Worm (Caenorhabditis elegans) whole organism, L2 larva: Measurements from ENCODE around the gene srbc-12.

ENCODE experiments used
- F13H6.1 ChIP-seq: sonication (generic microtip); optimal IDR thresholded peaks from 2 replicates; lab custom pipeline; 2016; ENCODE audit warnings: missing genetic modification characterization, missing compliant biosample characterization
- ceh-82 ChIP-seq: fragments of 150-350 bp; optimal IDR thresholded peaks from 2 replicates; lab custom pipeline; 2014; ENCODE audit warnings: missing biosample characterization, missing genetic modification characterization
- crh-2 ChIP-seq: sonication (generic microtip); optimal IDR thresholded peaks from 2 replicates; lab custom pipeline; 2017; ENCODE audit warnings: missing biosample characterization, missing genetic modification characterization
- fos-1 ChIP-seq: fragments of 150-350 bp; optimal IDR thresholded peaks from 2 replicates; lab custom pipeline; 2014; ENCODE audit warnings: missing biosample characterization, missing genetic modification characterization
- nhr-12 ChIP-seq: fragments of 150-350 bp; optimal IDR thresholded peaks from 2 replicates; lab custom pipeline; 2014; ENCODE audit warnings: missing biosample characterization, missing genetic modification characterization
- skn-1 ChIP-seq: sonication (generic microtip); optimal IDR thresholded peaks from 2 replicates; lab custom pipeline; 2017; ENCODE audit warnings: missing biosample characterization, missing genetic modification characterization
- unc-55 ChIP-seq: fragments of 150-350 bp; sonication (generic microtip); optimal IDR thresholded peaks from 3 replicates; lab custom pipeline; 2014; ENCODE audit warnings: missing biosample characterization, missing genetic modification reagents, missing genetic modification characterization
- ztf-1 ChIP-seq: fragments of 200-800 bp; sonication (Bioruptor generic); conservative IDR thresholded peaks from 2 replicates; pipeline ENCODE4 v1.3.6; 2022; ENCODE audit warnings: missing genetic modification characterization, missing compliant biosample characterization
- ztf-4 ChIP-seq: fragments of 150-350 bp; optimal IDR thresholded peaks from 2 replicates; lab custom pipeline; 2014; ENCODE audit warnings: missing biosample characterization, missing genetic modification characterization

DNA sequence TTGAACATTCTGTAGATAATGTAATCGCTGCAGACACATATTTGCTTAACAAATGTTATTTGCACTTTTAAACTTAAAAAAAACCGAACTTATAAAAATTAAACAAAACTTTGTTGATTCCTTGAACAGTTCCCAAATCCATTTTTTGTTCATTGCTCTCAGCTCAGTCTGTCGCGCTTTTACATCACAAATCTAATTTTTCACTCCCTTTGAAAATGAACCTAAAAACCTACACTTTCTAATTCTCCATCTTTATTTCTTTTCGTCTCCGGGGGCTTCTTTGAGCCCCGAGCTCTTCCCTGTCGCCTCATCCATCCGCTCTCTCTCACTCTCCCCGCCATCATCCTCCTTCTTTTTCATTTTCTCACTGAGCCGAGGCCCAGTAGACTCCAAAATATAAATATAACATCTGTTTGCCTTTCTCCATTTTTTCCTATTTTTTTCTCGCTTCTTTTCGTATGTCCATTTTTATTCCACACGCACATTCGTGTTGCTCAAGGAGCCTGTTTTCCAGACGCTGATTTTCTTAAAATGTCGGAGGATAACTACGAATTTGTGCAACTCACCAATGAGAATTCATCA is 39.2 kb upstream of the srbc-12 start, which contains the start of gene R13D11.4:
- TF ChIP-seq ztf-1 (GFP tag; lab: Robert Waterston, UW), result no peak
- TF ChIP-seq crh-2, result no peak
- TF ChIP-seq F13H6.1 (tag; lab: Kevin White, UChicago), result peak; percentile 11
- TF ChIP-seq unc-55 (GFP tag; lab: Kevin White, UChicago), result peak; percentile 23
- no peak for TF ChIP-seq nhr-12
- no peak for TF ChIP-seq skn-1 (tag; lab: Kevin White, UChicago)
- TF ChIP-seq ceh-82 (tag; lab: Kevin White, UChicago), result no peak
- TF ChIP-seq ztf-4 (tag; lab: Kevin White, UChicago), result no peak
- TF ChIP-seq fos-1 (tag; lab: Kevin White, UChicago), result no peak
